Worm (Caenorhabditis elegans): ENCODE data around the gene F41E6.5.

DNA sequence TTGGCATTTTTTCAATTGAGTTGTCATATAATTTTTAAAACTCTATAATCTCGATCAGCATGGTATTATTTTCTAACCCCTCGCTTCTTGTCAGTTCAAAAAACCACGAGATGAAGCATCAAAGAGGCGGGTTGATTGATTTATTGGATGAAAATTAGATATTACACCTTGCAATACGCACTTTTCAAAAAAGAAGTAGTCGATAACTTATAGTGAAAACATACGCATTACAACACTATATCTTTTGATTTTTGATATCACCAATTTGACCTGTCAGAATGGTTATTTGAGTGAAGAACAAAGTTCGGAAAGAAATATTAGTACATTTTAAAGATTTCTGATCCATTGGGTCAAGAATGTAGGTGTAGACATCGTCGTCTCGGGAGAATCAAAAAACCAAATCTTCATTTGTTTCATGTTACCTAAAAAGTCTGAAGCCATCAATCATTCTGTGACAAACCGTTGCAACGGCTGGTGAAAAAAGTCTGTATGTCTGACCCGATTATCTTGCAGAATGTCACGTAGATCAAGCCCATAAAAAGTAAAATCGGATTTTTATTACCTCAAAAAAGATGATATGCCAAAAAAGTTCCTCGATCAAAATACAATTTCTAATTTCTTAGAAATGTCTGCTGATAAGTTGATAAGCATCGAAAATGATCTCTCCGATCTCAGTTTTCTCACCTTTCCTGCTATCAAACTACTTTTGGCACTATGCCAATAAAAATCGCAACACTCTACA lies 50.0 kb downstream of the F41E6.5 start:
- no peak for TF ChIP-seq ztf-29 (GFP tag; IDR thresholded peaks at IDR 0.05)
- no peak for TF ChIP-seq T22C8.4 (GFP tag; IDR thresholded peaks at IDR 0.05)
- TF ChIP-seq klf-2 (GFP tag; conservative IDR thresholded peaks at IDR 0.05) = no peak
- TF ChIP-seq cog-1 (tag; optimal IDR thresholded peaks at IDR 0.05) = no peak

Measured in whole organism, midembryonic.